Worm (Caenorhabditis elegans) whole organism, L4 larva: ENCODE measurements around the gene F47B8.3.
A peak's percentile ranks its signal among the peaks of the same experiment; 100 is the strongest.

Experiments used
- F44E2.7 ChIP-seq: fragments of 200-800 bp; sonication (Bioruptor generic); IDR thresholded peaks from 2 replicates; pipeline ENCODE4 v2.1.2; 2022; ENCODE audit warnings: missing genetic modification characterization, missing compliant biosample characterization
- F49E8.2 ChIP-seq: sonication (generic microtip); optimal IDR thresholded peaks from 2 replicates; lab custom pipeline; 2016; ENCODE audit warnings: missing compliant biosample characterization, mild to moderate bottlenecking, missing genetic modification characterization, borderline replicate concordance
- R02D3.7 ChIP-seq: fragments of 150-350 bp; sonication (generic microtip); optimal IDR thresholded peaks from 3 replicates; lab custom pipeline; 2014; ENCODE audit warnings: missing biosample characterization, missing genetic modification characterization
- Y105C5A.15 ChIP-seq: fragments of 200-800 bp; sonication (Bioruptor generic); IDR thresholded peaks from 2 replicates; pipeline ENCODE4 v1.3.6; 2022; ENCODE audit warnings: missing genetic modification characterization, missing compliant biosample characterization
- Y48G9A.11 ChIP-seq: fragments of 200-800 bp; sonication (Bioruptor generic); IDR thresholded peaks from 2 replicates; pipeline ENCODE4 v1.3.6; 2022; ENCODE audit warnings: missing genetic modification reagents, missing genetic modification characterization, missing compliant biosample characterization
- Y5F2A.4 ChIP-seq: fragments of 200-800 bp; sonication (Bioruptor generic); optimal IDR thresholded peaks from 2 replicates; lab custom pipeline; 2018; ENCODE audit warnings: mild to moderate bottlenecking, missing genetic modification characterization, missing compliant biosample characterization
- ZK546.5 ChIP-seq, 2 experiments: sonication (generic microtip); optimal IDR thresholded peaks; 2 replicates each; lab custom pipeline; 2017; ENCODE audit warnings: missing biosample characterization in 2 of 2, missing genetic modification characterization in 2 of 2
- aha-1 ChIP-seq: fragments of 150-350 bp; peaks from one replicate; lab custom pipeline; 2014; ENCODE audit warnings: missing biosample characterization, missing genetic modification characterization
- aly-2 ChIP-seq: sonication (generic microtip); optimal IDR thresholded peaks from 2 replicates; lab custom pipeline; 2018; ENCODE audit warnings: missing biosample characterization, missing genetic modification characterization
- ama-1 ChIP-seq: fragments of 150-350 bp; optimal IDR thresholded peaks from 2 replicates; lab custom pipeline; 2014; ENCODE audit warnings: inconsistent platforms, mixed read lengths
- ceh-28 ChIP-seq: fragments of 150-350 bp; optimal IDR thresholded peaks from 2 replicates; lab custom pipeline; 2014; ENCODE audit warnings: missing biosample characterization, missing genetic modification reagents, missing genetic modification characterization
- ceh-82 ChIP-seq: sonication (generic microtip); optimal IDR thresholded peaks from 2 replicates; lab custom pipeline; 2017; ENCODE audit warnings: missing biosample characterization, missing genetic modification characterization
- ctbp-1 ChIP-seq: fragments of 200-800 bp; sonication (Bioruptor generic); IDR thresholded peaks from 2 replicates; pipeline ENCODE4 v1.3.6; 2022; ENCODE audit warnings: missing genetic modification reagents, missing genetic modification characterization, missing compliant biosample characterization
- daf-16 ChIP-seq, 3 experiments: sonication (generic microtip); optimal IDR thresholded peaks; 2 replicates each; lab custom pipeline; 2016 to 2017; ENCODE audit warnings: missing genetic modification characterization in 3 of 3, missing genetic modification reagents in 3 of 3, mild to moderate bottlenecking in 2 of 3, missing compliant biosample characterization in 2 of 3, missing biosample characterization in 1 of 3, moderate library complexity in 1 of 3
- dpl-1 ChIP-seq: fragments of 150-350 bp; optimal IDR thresholded peaks from 2 replicates; lab custom pipeline; 2014; ENCODE audit warnings: missing biosample characterization, missing genetic modification reagents, missing genetic modification characterization
- fkh-10 ChIP-seq: fragments of 150-350 bp; optimal IDR thresholded peaks from 2 replicates; lab custom pipeline; 2014; ENCODE audit warnings: missing biosample characterization, missing genetic modification reagents, missing genetic modification characterization
- gei-8 ChIP-seq: fragments of 200-800 bp; sonication (Bioruptor generic); optimal IDR thresholded peaks from 2 replicates; lab custom pipeline; 2018; ENCODE audit warnings: mild to moderate bottlenecking, missing genetic modification characterization, missing compliant biosample characterization
- lin-13 ChIP-seq: fragments of 150-350 bp; optimal IDR thresholded peaks from 2 replicates; lab custom pipeline; 2014; ENCODE audit warnings: missing biosample characterization, missing genetic modification reagents, missing genetic modification characterization
- lir-3 ChIP-seq: sonication (generic microtip); optimal IDR thresholded peaks from 2 replicates; lab custom pipeline; 2016; ENCODE audit warnings: mild to moderate bottlenecking, missing genetic modification characterization, missing compliant biosample characterization
- lsy-2 ChIP-seq, 2 experiments: fragments of 150-350 bp in 1 of 2; sonication (generic microtip) in 1 of 2; optimal IDR thresholded peaks; 2 replicates each; lab custom pipeline; 2014 to 2017; ENCODE audit warnings: missing biosample characterization in 2 of 2, missing genetic modification characterization in 2 of 2
- nhr-10 ChIP-seq: fragments of 150-350 bp; optimal IDR thresholded peaks from 2 replicates; lab custom pipeline; 2014; ENCODE audit warnings: missing biosample characterization, missing genetic modification characterization
- nhr-102 ChIP-seq: sonication (generic microtip); optimal IDR thresholded peaks from 2 replicates; lab custom pipeline; 2016; ENCODE audit warnings: mild to moderate bottlenecking, missing genetic modification characterization, moderate library complexity, missing compliant biosample characterization
- nhr-237 ChIP-seq: sonication (generic microtip); optimal IDR thresholded peaks from 2 replicates; lab custom pipeline; 2017; ENCODE audit warnings: missing biosample characterization, missing genetic modification characterization
- nhr-25 ChIP-seq: sonication (generic microtip); optimal IDR thresholded peaks from 2 replicates; lab custom pipeline; 2017; ENCODE audit warnings: missing genetic modification characterization, mild to moderate bottlenecking, missing compliant biosample characterization, antibody characterized with exemption, moderate library complexity, borderline replicate concordance; ENCODE audit not compliant: insufficient read depth
- nhr-42 ChIP-seq: fragments of 200-800 bp; sonication (Bioruptor generic); IDR thresholded peaks from 2 replicates; pipeline ENCODE4 v1.3.6; 2022; ENCODE audit warnings: missing genetic modification characterization, missing compliant biosample characterization
- nhr-76 ChIP-seq: fragments of 150-350 bp; optimal IDR thresholded peaks from 2 replicates; lab custom pipeline; 2014; ENCODE audit warnings: missing biosample characterization, missing genetic modification characterization
- nhr-77 ChIP-seq: fragments of 150-350 bp; optimal IDR thresholded peaks from 2 replicates; lab custom pipeline; 2014; ENCODE audit warnings: missing biosample characterization, missing genetic modification characterization
- pha-4 ChIP-seq, 2 experiments: fragments of 150-350 bp in 1 of 2; fragments of 200-800 bp in 1 of 2; sonication (Bioruptor generic) in 1 of 2; IDR thresholded peaks in 1 of 2; optimal IDR thresholded peaks in 1 of 2; 2 replicates each; pipeline versions ENCODE4 v1.3.6 to Lab custom; 2014 to 2022; ENCODE audit warnings: missing genetic modification characterization in 2 of 2, missing genetic modification reagents in 2 of 2, missing biosample characterization in 1 of 2, missing compliant biosample characterization in 1 of 2
- rbr-2 ChIP-seq: sonication (generic microtip); optimal IDR thresholded peaks from 2 replicates; lab custom pipeline; 2016; ENCODE audit warnings: missing genotype, missing genetic modification characterization, missing compliant biosample characterization
- saeg-2 ChIP-seq: fragments of 200-800 bp; sonication (Bioruptor generic); IDR thresholded peaks from 2 replicates; pipeline ENCODE4 v1.3.6; 2022; ENCODE audit warnings: missing genetic modification reagents, missing genetic modification characterization, missing compliant biosample characterization
- set-16 ChIP-seq: fragments of 200-800 bp; sonication (Bioruptor generic); IDR thresholded peaks from 2 replicates; pipeline ENCODE4 v1.3.6; 2022; ENCODE audit warnings: missing genetic modification reagents, missing genetic modification characterization, missing compliant biosample characterization
- skn-1 ChIP-seq: fragments of 150-350 bp; optimal IDR thresholded peaks from 2 replicates; lab custom pipeline; 2014; ENCODE audit warnings: missing biosample characterization, missing genetic modification characterization
- tag-97 ChIP-seq: fragments of 200-800 bp; sonication (Bioruptor generic); IDR thresholded peaks from 2 replicates; pipeline ENCODE4 v1.3.6; 2022; ENCODE audit warnings: missing genetic modification characterization, missing compliant biosample characterization
- tra-1 ChIP-seq: fragments of 200-800 bp; sonication (Bioruptor generic); IDR thresholded peaks from 2 replicates; pipeline ENCODE4 v1.3.6; 2022; ENCODE audit warnings: missing genetic modification reagents, missing genetic modification characterization, missing compliant biosample characterization
- zip-2 ChIP-seq: fragments of 150-350 bp; optimal IDR thresholded peaks from 2 replicates; lab custom pipeline; 2014; ENCODE audit warnings: missing biosample characterization, missing genetic modification characterization
- ztf-11 ChIP-seq: fragments of 150-350 bp; optimal IDR thresholded peaks from 2 replicates; lab custom pipeline; 2014; ENCODE audit warnings: missing biosample characterization, missing genetic modification characterization

Gene F47B8.3

ce11 chrV:14296499-14296898 is 26.3 kb downstream of the F47B8.3 start, which contains the start of gene F14D7.3:
TSS of gene F14D7.3 (plus strand) at chrV:14296799.
- TF ChIP-seq nhr-237 (tag; lab: Kevin White, UChicago): no peak
- no peak for TF ChIP-seq nhr-10
- TF ChIP-seq F44E2.7 (GFP tag; lab: Robert Waterston, UW): no peak
- no peak for TF ChIP-seq R02D3.7 (tag; lab: Kevin White, UChicago)

- no peak for TF ChIP-seq dpl-1 (GFP tag; lab: Kevin White, UChicago)
- no peak for TF ChIP-seq nhr-77 (tag; lab: Kevin White, UChicago)
- TF ChIP-seq pha-4 (GFP tag; IDR thresholded peaks at IDR 0.05; lab: Robert Waterston, UW): no peak
- TF ChIP-seq pha-4 (tag; optimal IDR thresholded peaks at IDR 0.05; lab: Kevin White, UChicago): no peak
- no peak for TF ChIP-seq nhr-237 (tag; lab: Kevin White, UChicago)
- TF ChIP-seq nhr-102 (tag; lab: Kevin White, UChicago): no peak
These were observed 28.4 kb downstream of the F47B8.3 start, which contains the start of gene F14D7.9 for ce11 chrV:14294396-14294795. TSS of gene F14D7.9 (plus strand) at chrV:14294696.

ce11 chrV:14293667-14294194 is 29.1 kb downstream of the F47B8.3 start, which contains the start of gene F14D7.2:
TSS of gene F14D7.2 (minus strand) at chrV:14293717.
- TF ChIP-seq daf-16 (GFP tag; optimal IDR thresholded peaks at IDR 0.05; lab: Kevin White, UChicago) (no peak), daf-16 (tag; optimal IDR thresholded peaks at IDR 0.05; lab: Kevin White, UChicago) (no peak), aha-1 (tag; lab: Kevin White, UChicago) (peak; percentile 4)

ce11 chrV:14290636-14291035 is 32.2 kb downstream of the F47B8.3 start, which contains the start of gene F14D7.18:
TSS of gene F14D7.18 (minus strand) at chrV:14290736.
- no peak for TF ChIP-seq nhr-42
- TF ChIP-seq ztf-11 (tag; lab: Kevin White, UChicago): no peak

ce11 chrV:14289363-14289762 is 33.4 kb downstream of the F47B8.3 start, which contains the start of gene F14D7.1:
TSS of gene F14D7.1 (minus strand) at chrV:14289463.
- TF ChIP-seq nhr-76 (no peak), ama-1 (lab: Kevin White, UChicago) (no peak), fkh-10 (GFP tag; lab: Kevin White, UChicago) (no peak), nhr-25 (tag; lab: Kevin White, UChicago) (no peak), rbr-2 (no peak), Y105C5A.15 (GFP tag; lab: Robert Waterston, UW) (no peak), tag-97 (no peak), nhr-42 (no peak)

- TF ChIP-seq set-16 (no peak), Y5F2A.4 (GFP tag; lab: Kevin White, UChicago) (no peak), nhr-77 (tag; lab: Kevin White, UChicago) (no peak), Y105C5A.15 (GFP tag; lab: Robert Waterston, UW) (no peak), lir-3 (tag; lab: Kevin White, UChicago) (no peak), ceh-28 (tag; lab: Kevin White, UChicago) (no peak), saeg-2 (GFP tag; lab: Robert Waterston, UW) (no peak), Y48G9A.11 (GFP tag; lab: Robert Waterston, UW) (no peak), aly-2 (tag; lab: Kevin White, UChicago) (no peak), gei-8 (GFP tag; lab: Kevin White, UChicago) (no peak), ZK546.5 (tag; optimal IDR thresholded peaks at IDR 0.05; lab: Kevin White, UChicago) (no peak), ceh-82 (no peak), lin-13 (no peak), ctbp-1 (GFP tag; lab: Robert Waterston, UW) (no peak), aha-1 (tag; lab: Kevin White, UChicago) (no peak), zip-2 (tag; lab: Kevin White, UChicago) (no peak), F49E8.2 (tag; lab: Kevin White, UChicago) (no peak), skn-1 (tag; lab: Kevin White, UChicago) (no peak), tra-1 (GFP tag; lab: Robert Waterston, UW) (no peak), lsy-2 (tag; optimal IDR thresholded peaks at IDR 0.05; lab: Kevin White, UChicago) (no peak)
These were observed 37.0 kb downstream of the F47B8.3 start, which contains the start of gene F40G12.11 for ce11 chrV:14285803-14286202. TSS of gene F40G12.11 (plus strand) at chrV:14286171.
